Fruit fly (Drosophila melanogaster): Measurements from ENCODE around the gene CG9649.

The CG9649 gene

dm6 chr3R:14217839-14218238, at the start of gene CG9649:
CG9649 (minus strand) TSS chr3R:14217882.
- TF ChIP-seq CG6854 (GFP tag; optimal IDR thresholded peaks at IDR 0.05) (no peak), eg (GFP tag; IDR thresholded peaks at IDR 0.05) (peak; percentile 53; the same call in 1 of the 3 replicates), CG31627 (GFP tag; optimal IDR thresholded peaks at IDR 0.05) (no peak), Lpt (GFP tag; optimal IDR thresholded peaks at IDR 0.05) (no peak), CG11294 (GFP tag; IDR thresholded peaks at IDR 0.05) (no peak), Gug (GFP tag; IDR thresholded peaks at IDR 0.05) (0 out of 2 replicates have a peak, but pooled peaks have one; percentile 23)

- TF ChIP-seq CG7368 (GFP tag; optimal IDR thresholded peaks at IDR 0.05) (no peak), Eip78C (GFP tag) (no peak), CG31627 (GFP tag; optimal IDR thresholded peaks at IDR 0.05) (no peak), CG16779 (tag; optimal IDR thresholded peaks at IDR 0.05) (no peak), OdsH (GFP tag; optimal IDR thresholded peaks at IDR 0.05) (no peak), lz (GFP tag; optimal IDR thresholded peaks at IDR 0.05) (no peak), fd85E (GFP tag; optimal IDR thresholded peaks at IDR 0.05) (no peak), spab (GFP tag; optimal IDR thresholded peaks at IDR 0.05) (no peak), eg (GFP tag; IDR thresholded peaks at IDR 0.05) (no peak), CG1621 (tag; optimal IDR thresholded peaks at IDR 0.05) (no peak), CG32006 (GFP tag; optimal IDR thresholded peaks at IDR 0.05) (no peak), Smox (GFP tag; optimal IDR thresholded peaks at IDR 0.05) (no peak), svp (GFP tag) (no peak), fd59A (GFP tag; optimal IDR thresholded peaks at IDR 0.05) (no peak), salr (GFP tag; optimal IDR thresholded peaks at IDR 0.05) (no peak), CG11902 (GFP tag; optimal IDR thresholded peaks at IDR 0.05) (no peak), achi (GFP tag; optimal IDR thresholded peaks at IDR 0.05) (no peak)
Observed at dm6 chr3R:14262087-14262486, 44.4 kb upstream of the CG9649 start, which contains the start of the genes CG14839 and CG14841. CG14839 (plus strand) TSS chr3R:14262387. CG14841 (minus strand) TSS chr3R:14262418.

dm6 chr3R:14261113-14261512, 43.4 kb upstream of the CG9649 start, which contains the start of gene CG14840:
CG14840 (minus strand) TSS chr3R:14261213.
- TF ChIP-seq esn (GFP tag; optimal IDR thresholded peaks at IDR 0.05) = no peak
- no peak for TF ChIP-seq CG3919 (GFP tag; optimal IDR thresholded peaks at IDR 0.05)
- no peak for TF ChIP-seq Sox15 (GFP tag; optimal IDR thresholded peaks at IDR 0.05)
- no peak for TF ChIP-seq topi (GFP tag; optimal IDR thresholded peaks at IDR 0.05)
- TF ChIP-seq Met (GFP tag; optimal IDR thresholded peaks at IDR 0.05) = no peak
- TF ChIP-seq lz (GFP tag; optimal IDR thresholded peaks at IDR 0.05) = no peak
- TF ChIP-seq vri (GFP tag; optimal IDR thresholded peaks at IDR 0.05) = no peak
- no peak for TF ChIP-seq Ets96B (tag; optimal IDR thresholded peaks at IDR 0.05)
- no peak for TF ChIP-seq Hr4 (GFP tag; optimal IDR thresholded peaks at IDR 0.05)
- TF ChIP-seq CG6163 (GFP tag; IDR thresholded peaks at IDR 0.05) = no peak
- no peak for TF ChIP-seq Lpt (GFP tag; optimal IDR thresholded peaks at IDR 0.05)
- no peak for TF ChIP-seq cyc (GFP tag; optimal IDR thresholded peaks at IDR 0.05)
- TF ChIP-seq Eip78C (GFP tag) = no peak
- no peak for TF ChIP-seq Smox (GFP tag; optimal IDR thresholded peaks at IDR 0.05)
- no peak for TF ChIP-seq eg (GFP tag; IDR thresholded peaks at IDR 0.05)
- TF ChIP-seq fd59A (GFP tag; optimal IDR thresholded peaks at IDR 0.05) = no peak
- no peak for TF ChIP-seq CG11902 (GFP tag; optimal IDR thresholded peaks at IDR 0.05)
- no peak for TF ChIP-seq CG8119 (GFP tag; IDR thresholded peaks at IDR 0.05)
- TF ChIP-seq CG8632 (GFP tag; optimal IDR thresholded peaks at IDR 0.05) = no peak
- TF ChIP-seq CG6276 (GFP tag; optimal IDR thresholded peaks at IDR 0.05) = no peak

dm6 chr3R:14259821-14260220, 42.1 kb upstream of the CG9649 start, which contains the start of gene MetRS-m:
MetRS-m (minus strand) TSS chr3R:14259991.
- TF ChIP-seq CG9139 (GFP tag; optimal IDR thresholded peaks at IDR 0.05) = no peak
- peak; percentile 99 for TF ChIP-seq CG6808 (GFP tag; optimal IDR thresholded peaks at IDR 0.05)
